Worm (Caenorhabditis elegans) whole organism, young adult: Measurements from ENCODE around the gene rab-19.

Source experiments
- B0035.1 ChIP-seq: sonication (generic microtip); optimal IDR thresholded peaks from 2 replicates; lab custom pipeline; 2016; ENCODE audit warnings: missing genetic modification characterization, mild to moderate bottlenecking, missing compliant biosample characterization, missing genotype, missing genetic modification reagents
- B0336.3 ChIP-seq: fragments of 200-800 bp; sonication (Bioruptor generic); IDR thresholded peaks from 2 replicates; pipeline ENCODE4 v1.3.6; 2022; ENCODE audit warnings: missing genetic modification characterization, missing compliant biosample characterization
- C17E4.6 ChIP-seq: fragments of 200-800 bp; sonication (Bioruptor generic); IDR thresholded peaks from 2 replicates; pipeline ENCODE4 v1.3.6; 2022; ENCODE audit warnings: missing genetic modification reagents, missing genetic modification characterization, missing compliant biosample characterization
- D2030.7 ChIP-seq: fragments of 200-800 bp; sonication (Bioruptor generic); IDR thresholded peaks from 2 replicates; pipeline ENCODE4 v1.3.6; 2022; ENCODE audit warnings: missing genetic modification reagents, missing genetic modification characterization, missing compliant biosample characterization
- F33H1.4 ChIP-seq: fragments of 200-800 bp; sonication (Bioruptor generic); IDR thresholded peaks from 2 replicates; pipeline ENCODE4 v1.3.6; 2022; ENCODE audit warnings: missing genetic modification reagents, missing genetic modification characterization, missing compliant biosample characterization
- F57A8.1 ChIP-seq: fragments of 200-800 bp; sonication (Bioruptor generic); optimal IDR thresholded peaks from 2 replicates; lab custom pipeline; 2018; ENCODE audit warnings: mild to moderate bottlenecking, missing genetic modification characterization, moderate library complexity, missing compliant biosample characterization
- T07F8.4 ChIP-seq: sonication (generic microtip); optimal IDR thresholded peaks from 2 replicates; lab custom pipeline; 2016; ENCODE audit warnings: mild to moderate bottlenecking, missing genetic modification characterization, moderate library complexity, missing compliant biosample characterization
- Y53F4B.3 ChIP-seq: fragments of 200-800 bp; sonication (Bioruptor generic); IDR thresholded peaks from 2 replicates; pipeline ENCODE4 v1.3.6; 2022; ENCODE audit warnings: missing genetic modification reagents, missing genetic modification characterization, missing compliant biosample characterization
- Y67H2A.10 ChIP-seq: fragments of 200-800 bp; sonication (Bioruptor generic); conservative IDR thresholded peaks from 2 replicates; pipeline ENCODE4 v1.3.6; 2022; ENCODE audit warnings: missing genetic modification reagents, missing genetic modification characterization, missing compliant biosample characterization
- Y95B8A.8 ChIP-seq: fragments of 200-800 bp; sonication (Bioruptor generic); IDR thresholded peaks from 2 replicates; pipeline ENCODE4 v1.3.6; 2022; ENCODE audit warnings: missing genetic modification reagents, missing genetic modification characterization, missing compliant biosample characterization
- ama-1 ChIP-seq, 3 experiments: fragments of 150-350 bp in 1 of 3; sonication (generic microtip) in 2 of 3; optimal IDR thresholded peaks; 2 replicates each; lab custom pipeline; 2014 to 2018; ENCODE audit warnings: missing biosample characterization in 2 of 3, missing genetic modification characterization in 2 of 3, missing genetic modification reagents in 2 of 3
- attf-5 ChIP-seq: fragments of 200-800 bp; sonication (Bioruptor generic); optimal IDR thresholded peaks from 2 replicates; lab custom pipeline; 2018; ENCODE audit warnings: mild to moderate bottlenecking, missing genetic modification characterization, missing compliant biosample characterization
- ceh-79 ChIP-seq: sonication (generic microtip); optimal IDR thresholded peaks from 2 replicates; lab custom pipeline; 2017; ENCODE audit warnings: mild to moderate bottlenecking, missing genetic modification characterization, missing compliant biosample characterization
- ceh-91 ChIP-seq: fragments of 200-800 bp; sonication (Bioruptor generic); IDR thresholded peaks from 2 replicates; pipeline ENCODE4 v1.3.6; 2022; ENCODE audit warnings: missing genetic modification reagents, missing genetic modification characterization, missing compliant biosample characterization
- chd-7 ChIP-seq: sonication (generic microtip); optimal IDR thresholded peaks from 2 replicates; lab custom pipeline; 2016; ENCODE audit warnings: mild to moderate bottlenecking, missing genetic modification characterization, moderate library complexity, missing compliant biosample characterization
- dpl-1 ChIP-seq: fragments of 150-350 bp; optimal IDR thresholded peaks from 2 replicates; lab custom pipeline; 2014; ENCODE audit warnings: missing biosample characterization, missing genetic modification reagents, missing genetic modification characterization
- efl-1 ChIP-seq: fragments of 150-350 bp; optimal IDR thresholded peaks from 2 replicates; lab custom pipeline; 2014; ENCODE audit warnings: missing biosample characterization, missing genetic modification reagents, missing genetic modification characterization
- fkh-3 ChIP-seq: sonication (generic microtip); optimal IDR thresholded peaks from 2 replicates; lab custom pipeline; 2016; ENCODE audit warnings: mild to moderate bottlenecking, missing genetic modification characterization, missing compliant biosample characterization
- gei-17 ChIP-seq: fragments of 200-800 bp; sonication (Bioruptor generic); optimal IDR thresholded peaks from 2 replicates; lab custom pipeline; 2018; ENCODE audit warnings: mild to moderate bottlenecking, missing genetic modification characterization, missing compliant biosample characterization
- hmg-1.2 ChIP-seq: fragments of 200-800 bp; sonication (Bioruptor generic); IDR thresholded peaks from 2 replicates; pipeline ENCODE4 v1.3.6; 2022; ENCODE audit warnings: missing genetic modification reagents, missing genetic modification characterization, missing compliant biosample characterization
- hmg-20 ChIP-seq: fragments of 200-800 bp; sonication (Bioruptor generic); IDR thresholded peaks from 2 replicates; pipeline ENCODE4 v1.3.6; 2022; ENCODE audit warnings: missing genetic modification reagents, missing genetic modification characterization, missing compliant biosample characterization
- hrde-1 ChIP-seq: sonication (generic microtip); optimal IDR thresholded peaks from 2 replicates; lab custom pipeline; 2016; ENCODE audit warnings: missing genetic modification characterization, mild to moderate bottlenecking, missing compliant biosample characterization, moderate library complexity, missing genotype, missing genetic modification reagents, borderline replicate concordance
- hsf-1 ChIP-seq: fragments of 200-800 bp; sonication (Bioruptor generic); IDR thresholded peaks from 2 replicates; pipeline ENCODE4 v1.3.6; 2022; ENCODE audit warnings: missing genetic modification reagents, missing genetic modification characterization, missing compliant biosample characterization
- lin-26 ChIP-seq: fragments of 200-800 bp; sonication (Bioruptor generic); IDR thresholded peaks from 2 replicates; pipeline ENCODE4 v1.3.6; 2022; ENCODE audit warnings: missing genetic modification reagents, missing genetic modification characterization, missing compliant biosample characterization
- lin-35 ChIP-seq, 3 experiments: fragments of 150-350 bp in 2 of 3; sonication (generic microtip) in 1 of 3; optimal IDR thresholded peaks; 2 replicates each; lab custom pipeline; 2014 to 2018; ENCODE audit warnings: missing biosample characterization in 3 of 3, missing genetic modification characterization in 3 of 3, missing genetic modification reagents in 3 of 3
- lin-40 ChIP-seq: sonication (generic microtip); optimal IDR thresholded peaks from 2 replicates; lab custom pipeline; 2016; ENCODE audit warnings: missing genetic modification characterization, mild to moderate bottlenecking, missing compliant biosample characterization, missing genotype, missing genetic modification reagents
- lin-54 ChIP-seq: fragments of 200-800 bp; sonication (Bioruptor generic); optimal IDR thresholded peaks from 2 replicates; lab custom pipeline; 2018; ENCODE audit warnings: mild to moderate bottlenecking, missing genetic modification characterization, missing compliant biosample characterization
- lsl-1 ChIP-seq: fragments of 200-800 bp; sonication (Bioruptor generic); optimal IDR thresholded peaks from 2 replicates; lab custom pipeline; 2018; ENCODE audit warnings: mild to moderate bottlenecking, missing genetic modification characterization, moderate library complexity, missing compliant biosample characterization
- madf-3 ChIP-seq: fragments of 200-800 bp; sonication (Bioruptor generic); IDR thresholded peaks from 2 replicates; pipeline ENCODE4 v1.3.6; 2022; ENCODE audit warnings: missing genetic modification reagents, missing genetic modification characterization, missing compliant biosample characterization
- madf-6 ChIP-seq: fragments of 200-800 bp; sonication (Bioruptor generic); IDR thresholded peaks from 2 replicates; pipeline ENCODE4 v1.3.6; 2022; ENCODE audit warnings: missing genetic modification reagents, missing genetic modification characterization, missing compliant biosample characterization
- mxl-1 ChIP-seq: sonication (generic microtip); optimal IDR thresholded peaks from 2 replicates; lab custom pipeline; 2016; ENCODE audit warnings: missing genetic modification characterization, missing compliant biosample characterization
- nfya-1 ChIP-seq: sonication (generic microtip); optimal IDR thresholded peaks from 2 replicates; lab custom pipeline; 2017; ENCODE audit warnings: antibody characterized with exemption, missing compliant biosample characterization, missing genetic modification characterization, borderline replicate concordance; ENCODE audit not compliant: insufficient read depth
- nhr-90 ChIP-seq: sonication (generic microtip); optimal IDR thresholded peaks from 2 replicates; lab custom pipeline; 2016; ENCODE audit warnings: missing genotype, mild to moderate bottlenecking, missing genetic modification characterization, missing compliant biosample characterization
- rec-8 ChIP-seq, 2 experiments: sonication (generic microtip); optimal IDR thresholded peaks; 2 replicates each; lab custom pipeline; 2016; ENCODE audit warnings: mild to moderate bottlenecking in 2 of 2, missing genetic modification characterization in 2 of 2, missing genetic modification reagents in 2 of 2, missing genotype in 2 of 2, missing biosample characterization in 1 of 2, missing compliant biosample characterization in 1 of 2, moderate library complexity in 1 of 2
- rpc-1 ChIP-seq, 2 experiments: fragments of 150-350 bp in 1 of 2; sonication (generic microtip) in 1 of 2; optimal IDR thresholded peaks; 2 replicates each; lab custom pipeline; 2014 to 2018; ENCODE audit warnings: missing biosample characterization in 1 of 2, missing genetic modification characterization in 1 of 2, missing genetic modification reagents in 1 of 2, missing genotype in 1 of 2
- sea-2 ChIP-seq: fragments of 200-800 bp; sonication (Bioruptor generic); IDR thresholded peaks from 2 replicates; pipeline ENCODE4 v1.3.6; 2022; ENCODE audit warnings: missing genetic modification characterization, missing compliant biosample characterization
- snpc-1.1 ChIP-seq: sonication (generic microtip); optimal IDR thresholded peaks from 2 replicates; lab custom pipeline; 2017; ENCODE audit warnings: missing genetic modification characterization, mild to moderate bottlenecking, missing compliant biosample characterization, antibody characterized with exemption, moderate library complexity, missing genotype, missing genetic modification reagents; ENCODE audit not compliant: insufficient read depth
- snpc-4 ChIP-seq, 5 experiments: fragments of 150-350 bp in 1 of 5; sonication (generic microtip) in 4 of 5; optimal IDR thresholded peaks; 2 replicates each; lab custom pipeline; 2014 to 2018; ENCODE audit warnings: missing genetic modification characterization in 5 of 5, missing biosample characterization in 3 of 5, antibody characterized with exemption in 2 of 5, mild to moderate bottlenecking in 2 of 5, missing compliant biosample characterization in 2 of 5, missing genotype in 2 of 5, moderate library complexity in 2 of 5, missing genetic modification reagents in 1 of 5
- tlf-1 ChIP-seq: fragments of 200-800 bp; sonication (Bioruptor generic); optimal IDR thresholded peaks from 2 replicates; lab custom pipeline; 2018; ENCODE audit warnings: mild to moderate bottlenecking, missing genetic modification characterization, missing compliant biosample characterization
- unc-130 ChIP-seq: sonication (generic microtip); optimal IDR thresholded peaks from 2 replicates; lab custom pipeline; 2016; ENCODE audit warnings: missing genetic modification reagents, missing genetic modification characterization, missing compliant biosample characterization
- xnd-1 ChIP-seq: sonication (generic microtip); optimal IDR thresholded peaks from 2 replicates; lab custom pipeline; 2016; ENCODE audit warnings: missing genotype, missing genetic modification reagents, missing genetic modification characterization, missing compliant biosample characterization
- zim-3 ChIP-seq: sonication (generic microtip); optimal IDR thresholded peaks from 2 replicates; lab custom pipeline; 2017; ENCODE audit warnings: mild to moderate bottlenecking, missing genetic modification characterization, moderate library complexity, missing compliant biosample characterization
- ztf-22 ChIP-seq: fragments of 200-800 bp; sonication (Bioruptor generic); optimal IDR thresholded peaks from 2 replicates; lab custom pipeline; 2018; ENCODE audit warnings: mild to moderate bottlenecking, missing genetic modification characterization, moderate library complexity, missing compliant biosample characterization

rab-19 gene

DNA sequence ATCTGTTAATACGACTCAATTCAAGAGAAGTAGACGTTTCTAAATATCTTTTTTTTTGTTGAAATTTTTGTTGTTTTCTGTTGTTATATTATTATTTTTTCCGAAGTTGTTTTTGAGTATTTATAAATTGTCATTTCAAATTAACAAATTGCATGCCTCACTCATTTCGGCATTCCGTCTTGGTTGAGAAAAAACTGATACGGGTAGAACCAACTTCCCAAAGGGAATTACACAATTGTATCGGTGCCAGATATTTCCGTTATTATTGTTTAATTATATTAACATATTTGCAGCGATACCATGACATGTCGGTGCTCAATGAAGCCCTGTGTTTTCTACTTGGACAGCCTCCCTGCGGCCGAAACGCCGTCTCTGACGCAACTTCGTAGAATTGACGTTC, 45.1 kb upstream of the rab-19 start, which contains the start of gene K09B11.4:
TSS of gene K09B11.4 (plus strand) at position 301 of the 400 bp plus-strand sequence.
- no peak for TF ChIP-seq mxl-1 (tag; lab: Kevin White, UChicago)
- no peak for TF ChIP-seq ceh-91
- TF ChIP-seq rec-8 (tag; optimal IDR thresholded peaks at IDR 0.05; lab: Kevin White, UChicago): no peak
- TF ChIP-seq ceh-79 (tag; lab: Kevin White, UChicago): no peak
- TF ChIP-seq hmg-1.2: no peak
- TF ChIP-seq lin-40 (tag; lab: Kevin White, UChicago): no peak
- TF ChIP-seq ztf-22 (GFP tag; lab: Kevin White, UChicago): no peak
- no peak for TF ChIP-seq sea-2 (GFP tag; lab: Robert Waterston, UW)
- no peak for TF ChIP-seq B0035.1 (tag; lab: Kevin White, UChicago)
- no peak for TF ChIP-seq B0336.3
- TF ChIP-seq lin-26 (GFP tag; lab: Robert Waterston, UW): no peak
- TF ChIP-seq, all 124 proteins: peak for 0

- no peak for TF ChIP-seq Y67H2A.10
- TF ChIP-seq C17E4.6 (GFP tag; lab: Robert Waterston, UW): no peak
- TF ChIP-seq Y95B8A.8 (GFP tag; lab: Robert Waterston, UW): no peak
- TF ChIP-seq hmg-20 (GFP tag; lab: Robert Waterston, UW): no peak
- TF ChIP-seq tlf-1 (GFP tag; lab: Kevin White, UChicago): no peak
- no peak for TF ChIP-seq mxl-1 (tag; lab: Kevin White, UChicago)
- TF ChIP-seq rpc-1 (optimal IDR thresholded peaks at IDR 0.05; lab: Kevin White, UChicago): no peak
- TF ChIP-seq rpc-1 (tag; optimal IDR thresholded peaks at IDR 0.05; lab: Kevin White, UChicago): no peak
- TF ChIP-seq lin-40 (tag; lab: Kevin White, UChicago): no peak
- TF ChIP-seq lin-35 (GFP tag; optimal IDR thresholded peaks at IDR 0.05; lab: Kevin White, UChicago): no peak
- no peak for TF ChIP-seq zim-3 (tag; lab: Kevin White, UChicago)
- TF ChIP-seq ama-1 (optimal IDR thresholded peaks at IDR 0.05; lab: Kevin White, UChicago): no peak
- no peak for TF ChIP-seq ama-1 (GFP tag; optimal IDR thresholded peaks at IDR 0.05; lab: Kevin White, UChicago)
- TF ChIP-seq madf-3 (GFP tag; lab: Robert Waterston, UW): no peak
- no peak for TF ChIP-seq Y53F4B.3
Measured at ce11 chrIV:13422200-13422599, 38.0 kb upstream of the rab-19 start, which contains the start of gene nol-9. Gene nol-9 (plus strand): TSS chrIV:13422500.

DNA sequence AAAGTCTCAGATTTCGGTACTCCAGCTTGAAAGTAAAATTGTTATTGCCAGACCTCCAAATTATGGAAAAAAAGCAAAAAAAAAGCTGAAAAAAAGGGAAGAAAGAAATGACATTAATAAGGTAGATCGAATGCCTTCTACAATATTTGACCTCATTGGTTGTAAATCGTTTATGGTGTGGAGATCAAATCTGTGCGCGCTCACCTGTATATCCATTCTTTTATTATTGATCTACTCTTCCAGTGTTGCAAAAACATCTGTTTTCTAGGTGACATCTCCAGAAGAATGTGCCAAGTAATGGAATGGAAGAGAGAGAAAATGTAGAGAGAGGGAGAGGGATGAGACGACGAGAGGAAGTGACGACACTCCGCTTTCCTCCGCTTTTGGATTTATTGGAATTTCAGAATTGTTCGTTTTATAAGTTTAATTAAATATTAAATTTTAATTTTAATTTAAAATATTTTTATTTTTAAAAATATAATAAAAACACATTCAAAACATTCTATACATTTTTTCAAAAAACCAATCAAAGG, 31.6 kb upstream of the rab-19 start, which contains the start of the genes pik-1 and aptf-2:
TSS of gene pik-1 (plus strand) at position 303 of the 533 bp plus-strand sequence.
TSS of gene aptf-2 (minus strand) at position 313 of the 533 bp plus-strand sequence.
- 0 out of 2 replicates have a peak, but pooled peaks have one; percentile 13 for TF ChIP-seq ceh-91
- no peak for TF ChIP-seq chd-7 (tag; lab: Kevin White, UChicago)
- no peak for TF ChIP-seq nhr-90 (tag; lab: Kevin White, UChicago)
- TF ChIP-seq F57A8.1 (GFP tag; lab: Kevin White, UChicago): no peak
- TF ChIP-seq gei-17: no peak
- TF ChIP-seq hsf-1 (GFP tag; lab: Robert Waterston, UW): peak; percentile 70
- peak; percentile 58 for TF ChIP-seq xnd-1 (tag; lab: Kevin White, UChicago)
- TF ChIP-seq snpc-4 (GFP tag; optimal IDR thresholded peaks at IDR 0.05; lab: Kevin White, UChicago): no peak
- peak in 1 of 4 experiments; percentile 10 for TF ChIP-seq snpc-4 (tag; optimal IDR thresholded peaks at IDR 0.05; lab: Kevin White, UChicago)
- TF ChIP-seq fkh-3 (tag; lab: Kevin White, UChicago): no peak
- TF ChIP-seq D2030.7: peak; percentile 48
- TF ChIP-seq lin-35 (GFP tag; optimal IDR thresholded peaks at IDR 0.05; lab: Kevin White, UChicago): peak in 1 of 3 experiments; percentile 3
- TF ChIP-seq T07F8.4 (tag; lab: Kevin White, UChicago): no peak
- TF ChIP-seq dpl-1 (GFP tag; lab: Kevin White, UChicago): peak; percentile 54
- peak; percentile 15 for TF ChIP-seq lin-54 (GFP tag; lab: Kevin White, UChicago)
- peak; percentile 94 for TF ChIP-seq madf-6 (GFP tag; lab: Robert Waterston, UW)
- peak; percentile 13 for TF ChIP-seq lsl-1 (GFP tag; lab: Kevin White, UChicago)
- TF ChIP-seq efl-1: peak; percentile 91
- TF ChIP-seq unc-130: no peak
- TF ChIP-seq hrde-1: no peak
- no peak for TF ChIP-seq attf-5 (GFP tag; lab: Kevin White, UChicago)
- TF ChIP-seq nfya-1 (tag; lab: Kevin White, UChicago): no peak
- peak; percentile 21; the same call in 1 of the 2 replicates for TF ChIP-seq F33H1.4 (GFP tag; lab: Robert Waterston, UW)
- no peak for TF ChIP-seq ztf-22 (GFP tag; lab: Kevin White, UChicago)
- no peak for TF ChIP-seq snpc-1.1 (tag; lab: Kevin White, UChicago)
